Worm (Caenorhabditis elegans): ENCODE measurements around the gene dmsr-6.

DNA sequence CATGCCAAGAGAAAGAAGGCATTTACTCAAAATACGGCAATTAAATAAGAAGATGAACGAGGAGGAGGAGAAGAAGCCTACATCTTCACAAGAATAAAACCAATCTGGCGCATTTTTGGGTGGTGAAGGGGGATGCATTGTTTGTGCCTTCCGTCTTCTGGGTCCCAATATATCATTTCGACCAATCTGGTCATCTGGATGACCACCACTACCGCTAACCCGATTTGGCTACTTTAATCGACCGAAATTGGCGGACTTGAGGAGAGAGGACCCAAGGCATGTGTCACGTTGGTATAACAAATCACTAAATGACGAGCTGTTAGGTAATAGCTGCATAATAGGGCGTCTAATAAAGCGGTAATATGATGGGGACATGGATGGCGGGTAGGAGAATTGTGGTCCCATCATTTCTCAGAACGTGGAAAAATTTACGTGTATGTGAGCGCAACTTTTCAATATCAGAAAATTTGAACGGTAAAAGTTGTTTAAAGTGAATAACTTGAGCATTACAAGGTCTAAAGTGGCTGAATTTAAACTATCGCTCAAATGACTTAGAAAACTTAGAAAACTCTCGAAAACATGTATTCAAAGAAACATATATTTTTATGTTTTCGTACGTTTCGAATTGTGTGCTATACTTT is 21.6 kb upstream of the dmsr-6 start:
- TF ChIP-seq klf-2 (GFP tag; conservative IDR thresholded peaks at IDR 0.05) (no peak), tab-1 (GFP tag; IDR thresholded peaks at IDR 0.05) (no peak), flt-1 (GFP tag; IDR thresholded peaks at IDR 0.05) (no peak), ztf-23 (GFP tag; IDR thresholded peaks at IDR 0.05) (no peak), T22C8.4 (GFP tag; IDR thresholded peaks at IDR 0.05) (no peak), med-1 (GFP tag; optimal IDR thresholded peaks at IDR 0.05; ENCODE audit: insufficient read depth) (no peak)
